Fruit fly (Drosophila melanogaster): Measurements from ENCODE around the gene Sfp26Ac.

Gene Sfp26Ac

DNA sequence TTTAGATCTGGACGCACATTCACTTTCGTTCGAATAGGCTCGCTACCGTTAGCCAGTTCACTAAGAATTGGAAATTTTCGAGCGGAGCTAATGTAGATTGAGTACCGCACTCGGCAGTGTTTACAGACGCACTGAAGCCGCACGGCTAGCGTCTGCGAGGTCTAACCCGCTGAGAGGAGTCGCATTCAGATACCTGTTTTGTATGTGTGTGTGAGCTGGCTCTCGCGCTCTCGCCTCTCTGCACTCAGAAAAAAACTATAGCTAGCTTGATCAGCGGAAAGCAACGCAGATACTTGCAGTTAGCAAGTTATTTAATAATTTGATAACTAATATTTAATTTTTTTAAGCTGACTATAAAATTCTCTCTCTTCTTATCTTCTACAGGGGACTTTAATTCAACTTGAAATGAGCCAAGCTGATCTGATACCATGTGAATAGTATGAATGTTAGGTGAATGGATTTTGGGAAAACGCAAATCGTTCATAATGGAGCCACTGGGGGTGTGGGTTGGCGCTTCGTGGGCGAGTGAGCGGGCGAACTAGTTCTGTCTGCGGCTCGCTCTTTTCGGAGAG, 5.1 kb downstream of the Sfp26Ac start, which contains the start of gene rau (continued):
- TF ChIP-seq Ssrp (tag; optimal IDR thresholded peaks at IDR 0.05): peak; percentile 39
- TF ChIP-seq Vsx1 (GFP tag; optimal IDR thresholded peaks at IDR 0.05): peak; percentile 78
- peak; percentile 72 for TF ChIP-seq CG6254 (GFP tag; optimal IDR thresholded peaks at IDR 0.05)
- TF ChIP-seq bcd (GFP tag; optimal IDR thresholded peaks at IDR 0.05): peak; percentile 76
- peak; percentile 60 for TF ChIP-seq ewg (GFP tag; optimal IDR thresholded peaks at IDR 0.05)
- TF ChIP-seq grn (GFP tag; optimal IDR thresholded peaks at IDR 0.05): no peak
- no peak for TF ChIP-seq stc (GFP tag; IDR thresholded peaks at IDR 0.05)
- no peak for TF ChIP-seq jumu (GFP tag; optimal IDR thresholded peaks at IDR 0.05)
- peak; percentile 35 for TF ChIP-seq CHES-1-like (GFP tag; optimal IDR thresholded peaks at IDR 0.05)
- TF ChIP-seq Trl (optimal IDR thresholded peaks at IDR 0.05): peak; percentile 90 to 93
- no peak for TF ChIP-seq Trl (GFP tag; optimal IDR thresholded peaks at IDR 0.05)
- TF ChIP-seq h (optimal IDR thresholded peaks at IDR 0.05): no peak
- peak; percentile 98 for TF ChIP-seq CG15514 (GFP tag; optimal IDR thresholded peaks at IDR 0.05)
- TF ChIP-seq twi (tag; optimal IDR thresholded peaks at IDR 0.05): peak; percentile 60
- peak; percentile 69 for TF ChIP-seq vvl (GFP tag; IDR thresholded peaks at IDR 0.05)
- TF ChIP-seq CG11695 (GFP tag; IDR thresholded peaks at IDR 0.05): peak; percentile 66; the same call in 2 of the 3 replicates
- TF ChIP-seq CG14710 (tag; optimal IDR thresholded peaks at IDR 0.05): peak; percentile 75
- TF ChIP-seq CG1603 (tag; optimal IDR thresholded peaks at IDR 0.05): peak; percentile 34
- TF ChIP-seq CG6683 (GFP tag; optimal IDR thresholded peaks at IDR 0.05): peak; percentile 65
- no peak for TF ChIP-seq Atf-2 (GFP tag; optimal IDR thresholded peaks at IDR 0.05)
- peak; percentile 90 for TF ChIP-seq sr (GFP tag; IDR thresholded peaks at IDR 0.05)
- peak; percentile 57 for TF ChIP-seq sd (tag; optimal IDR thresholded peaks at IDR 0.05)
- TF ChIP-seq CG10959 (GFP tag; IDR thresholded peaks at IDR 0.05): 0 out of 2 replicates have a peak, but pooled peaks have one; percentile 33
- TF ChIP-seq CG10209 (GFP tag; optimal IDR thresholded peaks at IDR 0.05): peak; percentile 58
- peak; percentile 65 for TF ChIP-seq nom (GFP tag; optimal IDR thresholded peaks at IDR 0.05)
- peak; percentile 75 for TF ChIP-seq CG7839 (tag; optimal IDR thresholded peaks at IDR 0.05)
- TF ChIP-seq sens-2 (GFP tag; IDR thresholded peaks at IDR 0.05): peak; percentile 34; the same call in 1 of the 2 replicates
- no peak for TF ChIP-seq en (GFP tag; optimal IDR thresholded peaks at IDR 0.05)
- peak; percentile 40; the same call in 1 of the 3 replicates for TF ChIP-seq tgo (GFP tag; IDR thresholded peaks at IDR 0.05)
- peak; percentile 60 for TF ChIP-seq CG10366 (GFP tag; IDR thresholded peaks at IDR 0.05)
- TF ChIP-seq CG9932 (GFP tag; IDR thresholded peaks at IDR 0.05): peak; percentile 77
- no peak for TF ChIP-seq btn (GFP tag; optimal IDR thresholded peaks at IDR 0.05)
- TF ChIP-seq zen (tag; optimal IDR thresholded peaks at IDR 0.05): peak; percentile 51
- peak; percentile 84 for TF ChIP-seq CG8924 (tag; optimal IDR thresholded peaks at IDR 0.05)
- TF ChIP-seq yki (optimal IDR thresholded peaks at IDR 0.05): peak; percentile 58
- TF ChIP-seq CG11093 (GFP tag; IDR thresholded peaks at IDR 0.05): no peak; the same call in 1 of the 3 replicates
- no peak for TF ChIP-seq CG3838 (GFP tag; optimal IDR thresholded peaks at IDR 0.05)
- TF ChIP-seq CG3065 (GFP tag; optimal IDR thresholded peaks at IDR 0.05): no peak
- TF ChIP-seq mld (GFP tag; IDR thresholded peaks at IDR 0.05; ENCODE audit: partially characterized antibody): no peak
- TF ChIP-seq Hey (tag; optimal IDR thresholded peaks at IDR 0.05): no peak
- peak; percentile 80 for TF ChIP-seq Hmr (GFP tag; optimal IDR thresholded peaks at IDR 0.05)
- peak; percentile 74 for TF ChIP-seq lilli (GFP tag; optimal IDR thresholded peaks at IDR 0.05)
- TF ChIP-seq CG1529 (GFP tag; optimal IDR thresholded peaks at IDR 0.05): peak; percentile 80
- no peak for TF ChIP-seq CG10565 (GFP tag; optimal IDR thresholded peaks at IDR 0.05)
- peak; percentile 57 for TF ChIP-seq NFAT (GFP tag; IDR thresholded peaks at IDR 0.05)
- no peak for TF ChIP-seq B-H1 (GFP tag; IDR thresholded peaks at IDR 0.05)
- TF ChIP-seq luna (GFP tag; optimal IDR thresholded peaks at IDR 0.05): no peak
- TF ChIP-seq Awh (GFP tag; IDR thresholded peaks at IDR 0.05): no peak; the same call in 1 of the 2 replicates
- TF ChIP-seq HLH4C (GFP tag; IDR thresholded peaks at IDR 0.05; ENCODE audit: partially characterized antibody): 0 out of 3 replicates have a peak, but pooled peaks have one; percentile 13
- TF ChIP-seq CG16779 (GFP tag; IDR thresholded peaks at IDR 0.05): no peak
- no peak for TF ChIP-seq CG11085 (GFP tag; IDR thresholded peaks at IDR 0.05)
